Worm (Caenorhabditis elegans) whole organism, L3 larva: ENCODE results near the gene tor-2.

ENCODE experiments used
- aly-2 ChIP-seq: fragments of 150-350 bp; optimal IDR thresholded peaks from 2 replicates; lab custom pipeline; 2014; ENCODE audit warnings: missing biosample characterization, missing genetic modification characterization
- ama-1 ChIP-seq: fragments of 150-350 bp; optimal IDR thresholded peaks from 2 replicates; lab custom pipeline; 2018
- ceh-82 ChIP-seq: fragments of 150-350 bp; optimal IDR thresholded peaks from 2 replicates; lab custom pipeline; 2014; ENCODE audit warnings: missing biosample characterization, missing genetic modification characterization
- daf-12 ChIP-seq: fragments of 150-350 bp; optimal IDR thresholded peaks from 2 replicates; lab custom pipeline; 2014; ENCODE audit warnings: missing biosample characterization, missing genetic modification reagents, missing genetic modification characterization
- elt-2 ChIP-seq: sonication (generic microtip); optimal IDR thresholded peaks from 2 replicates; lab custom pipeline; 2016; ENCODE audit warnings: missing genetic modification reagents, mild to moderate bottlenecking, missing genetic modification characterization, missing compliant biosample characterization
- fkh-2 ChIP-seq: fragments of 150-350 bp; optimal IDR thresholded peaks from 2 replicates; lab custom pipeline; 2014; ENCODE audit warnings: missing biosample characterization, missing genetic modification reagents, missing genetic modification characterization
- lin-39 ChIP-seq: fragments of 150-350 bp; optimal IDR thresholded peaks from 2 replicates; lab custom pipeline; 2018; ENCODE audit warnings: missing biosample characterization, missing genetic modification reagents, missing genetic modification characterization
- lsy-12 ChIP-seq: sonication (generic microtip); optimal IDR thresholded peaks from 2 replicates; lab custom pipeline; 2016; ENCODE audit warnings: mild to moderate bottlenecking, missing genetic modification characterization, missing compliant biosample characterization
- nhr-23 ChIP-seq: fragments of 150-350 bp; optimal IDR thresholded peaks from 2 replicates; lab custom pipeline; 2014; ENCODE audit warnings: missing biosample characterization, missing genetic modification reagents, missing genetic modification characterization
- nhr-67 ChIP-seq: fragments of 150-350 bp; optimal IDR thresholded peaks from 2 replicates; lab custom pipeline; 2014; ENCODE audit warnings: missing biosample characterization, missing genetic modification characterization
- pha-4 ChIP-seq: fragments of 150-350 bp; optimal IDR thresholded peaks from 2 replicates; lab custom pipeline; 2014; ENCODE audit warnings: missing biosample characterization, missing genetic modification reagents, missing genetic modification characterization
- pqm-1 ChIP-seq: fragments of 150-350 bp; optimal IDR thresholded peaks from 2 replicates; lab custom pipeline; 2017; ENCODE audit warnings: missing biosample characterization, missing genetic modification characterization, inconsistent platforms
- sea-2 ChIP-seq: fragments of 150-350 bp; sonication (generic microtip); optimal IDR thresholded peaks from 4 replicates; lab custom pipeline; 2014; ENCODE audit warnings: missing biosample characterization, missing genetic modification reagents, missing genetic modification characterization
- skn-1 ChIP-seq: fragments of 150-350 bp; optimal IDR thresholded peaks from 2 replicates; lab custom pipeline; 2014; ENCODE audit warnings: missing biosample characterization, missing genetic modification characterization
- unc-62 ChIP-seq: fragments of 150-350 bp; sonication (generic microtip); optimal IDR thresholded peaks from 4 replicates; lab custom pipeline; 2014; ENCODE audit warnings: missing biosample characterization, missing genetic modification reagents, missing genetic modification characterization
- ztf-4 ChIP-seq: fragments of 150-350 bp; optimal IDR thresholded peaks from 2 replicates; lab custom pipeline; 2014; ENCODE audit warnings: missing biosample characterization, missing genetic modification characterization

The tor-2 gene

ce11 chrIV:13940847-13941246, 43.1 kb downstream of the tor-2 start:
- TF ChIP-seq pqm-1 (tag; lab: Kevin White, UChicago) (peak; percentile 45), elt-2 (tag; lab: Kevin White, UChicago) (peak; percentile 46), nhr-67 (no peak), fkh-2 (tag; lab: Kevin White, UChicago) (no peak), daf-12 (tag; lab: Kevin White, UChicago) (no peak)

- no peak for TF ChIP-seq skn-1 (tag; lab: Kevin White, UChicago)
- no peak for TF ChIP-seq ceh-82
- no peak for TF ChIP-seq pha-4 (tag; lab: Kevin White, UChicago)
- TF ChIP-seq unc-62 (GFP tag; lab: Kevin White, UChicago) = no peak
- no peak for TF ChIP-seq lin-39 (tag; lab: Kevin White, UChicago)
- no peak for TF ChIP-seq ama-1
- TF ChIP-seq nhr-23 (tag; lab: Kevin White, UChicago) = no peak
- no peak for TF ChIP-seq aly-2 (tag; lab: Kevin White, UChicago)
- TF ChIP-seq lsy-12 = no peak
- no peak for TF ChIP-seq sea-2 (GFP tag; lab: Kevin White, UChicago)
- TF ChIP-seq ztf-4 = no peak
Observed at ce11 chrIV:13934086-13934485, 49.9 kb downstream of the tor-2 start, which contains the start of gene Y37A1A.4. Gene Y37A1A.4 (plus strand): TSS chrIV:13934386.
